Comparison of ENCODE assay signal across 3 fruit fly cellular contexts in the genomic region with DNA sequence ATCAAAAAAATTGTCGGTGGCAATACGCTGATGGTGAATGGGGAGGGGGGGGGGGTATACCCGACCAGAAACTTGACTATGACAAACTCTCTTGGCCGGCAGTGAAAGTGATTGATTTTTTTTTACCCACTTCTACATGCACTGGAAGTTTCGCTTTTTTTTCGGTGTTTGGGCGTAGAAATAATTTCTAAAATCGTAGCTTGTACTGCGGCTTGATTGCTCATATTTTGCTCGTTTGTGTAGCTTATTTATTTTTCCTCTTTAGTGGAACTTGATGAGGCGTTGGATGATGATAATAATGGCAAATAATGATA.
A peak's percentile ranks its signal among the peaks of the same experiment; 100 is the strongest.
TF ChIP-seq lines count a peak whose summit lies in the region.

No protein-coding gene starts in this region.

- no peak for TF ChIP-seq CTCF in whole organism, embryonic (GFP tag; optimal IDR thresholded peaks at IDR 0.05; lab: Kevin White, UChicago)

TF ChIP-seq in whole organism, embryonic, 481 proteins besides CTCF, POLR2A, EP300 and RAD21:
- TF ChIP-seq crol (GFP tag; IDR thresholded peaks at IDR 0.05; lab: Robert Waterston, UW) (peak; percentile 37; the same call in 1 of the 2 replicates), CG8924 (tag; optimal IDR thresholded peaks at IDR 0.05; lab: Kevin White, UChicago) (no peak), Blimp-1 (GFP tag; optimal IDR thresholded peaks at IDR 0.05; lab: Kevin White, UChicago) (peak; percentile 81)

TF ChIP-seq in whole organism, prepupa, 60 proteins besides CTCF, POLR2A, EP300 and RAD21:
- TF ChIP-seq CG10631 (GFP tag; optimal IDR thresholded peaks at IDR 0.05; lab: Kevin White, UChicago), result no peak
- TF ChIP-seq CG6276 (GFP tag; optimal IDR thresholded peaks at IDR 0.05; lab: Kevin White, UChicago), result peak; percentile 56

TF ChIP-seq in whole organism, wandering third instar larva, 38 proteins besides CTCF, POLR2A, EP300 and RAD21:
- TF ChIP-seq Dfd (GFP tag; optimal IDR thresholded peaks at IDR 0.05; lab: Kevin White, UChicago) (peak; percentile 54), Hr83 (GFP tag; optimal IDR thresholded peaks at IDR 0.05; lab: Kevin White, UChicago; ENCODE audit: poor library complexity, severe bottlenecking) (no peak)
